Fruit fly (Drosophila melanogaster) whole organism, embryonic: ENCODE results near the gene Fancd2.

Experiments used
- CG11247 ChIP-seq: fragments of 200-800 bp; sonication (Bioruptor generic); IDR thresholded peaks from 2 replicates; pipeline ENCODE4 v1.3.6; 2022; ENCODE audit warnings: missing biosample characterization, missing genetic modification characterization
- CG12942 ChIP-seq: fragments of 200-800 bp; sonication (Bioruptor generic); optimal IDR thresholded peaks from 3 replicates; lab custom pipeline; 2016; ENCODE audit warnings: missing biosample characterization, missing genetic modification characterization
- CG4730 ChIP-seq: fragments of 200-800 bp; sonication (Bioruptor generic); IDR thresholded peaks from 2 replicates; pipeline ENCODE4 v1.3.6; 2022; ENCODE audit warnings: missing biosample characterization, missing genetic modification characterization
- Gug ChIP-seq: fragments of 200-800 bp; sonication (Bioruptor generic); IDR thresholded peaks from 4 replicates; pipeline ENCODE4 v1.3.6; 2022; ENCODE audit warnings: missing biosample characterization, missing genetic modification characterization
- Sox102F ChIP-seq: fragments of 200-800 bp; sonication (Bioruptor generic); optimal IDR thresholded peaks from 2 replicates; lab custom pipeline; 2018; ENCODE audit warnings: missing biosample characterization, mild to moderate bottlenecking, missing genetic modification characterization, moderate library complexity
- exex ChIP-seq: fragments of 200-800 bp; sonication (Bioruptor generic); optimal IDR thresholded peaks from 4 replicates; lab custom pipeline; 2018; ENCODE audit warnings: missing biosample characterization, mild to moderate bottlenecking, missing genetic modification characterization, moderate library complexity
- slou ChIP-seq: fragments of 200-800 bp; sonication (Bioruptor generic); optimal IDR thresholded peaks from 3 replicates; lab custom pipeline; 2016; ENCODE audit warnings: missing biosample characterization, missing genetic modification characterization
- vnd ChIP-seq: fragments of 200-800 bp; sonication (Bioruptor generic); IDR thresholded peaks from 3 replicates; pipeline ENCODE4 v1.3.6; 2022; ENCODE audit warnings: missing biosample characterization, missing genetic modification characterization; ENCODE audit not compliant: partially characterized antibody

dm6 chr3R:20859845-20860244 is 43.9 kb upstream of the Fancd2 start, which contains the start of gene Ir93a:
- TF ChIP-seq Gug (GFP tag; lab: Robert Waterston, UW) (no peak), CG4730 (GFP tag; lab: Robert Waterston, UW) (no peak), CG11247 (GFP tag; lab: Robert Waterston, UW) (no peak), CG12942 (GFP tag; lab: Kevin White, UChicago) (no peak), vnd (GFP tag; lab: Robert Waterston, UW) (no peak), exex (tag; lab: Kevin White, UChicago) (no peak), Sox102F (GFP tag; lab: Kevin White, UChicago) (no peak), slou (GFP tag; lab: Kevin White, UChicago) (no peak)
